Worm (Caenorhabditis elegans) whole organism, midembryonic: Measurements from ENCODE around the gene scc-2.
"Not testable (repeated sequence)": the region's sequence is repeated elsewhere in the genome, so short reads cannot be mapped to it uniquely, and the experiment has no call there.

Experiments used
- cog-1 ChIP-seq: sonication (generic microtip); optimal IDR thresholded peaks from 2 replicates; lab custom pipeline; 2016; ENCODE audit warnings: missing genetic modification characterization, missing compliant biosample characterization
- klf-2 ChIP-seq: fragments of 200-800 bp; sonication (Bioruptor generic); conservative IDR thresholded peaks from 2 replicates; pipeline ENCODE4 v1.3.6; 2022; ENCODE audit warnings: missing genetic modification reagents, missing genetic modification characterization, missing compliant biosample characterization
- ztf-29 ChIP-seq: fragments of 200-800 bp; sonication (Bioruptor generic); IDR thresholded peaks from 2 replicates; pipeline ENCODE4 v1.3.6; 2022; ENCODE audit warnings: missing genetic modification reagents, missing genetic modification characterization, missing compliant biosample characterization

- not testable (repeated sequence) for TF ChIP-seq klf-2; ztf-29 (GFP tag; lab: Robert Waterston, UW); cog-1 (tag; lab: Kevin White, UChicago)
These were observed 48.6 kb upstream of the scc-2 start, which contains the start of gene mps-2 for ce11 chrII:312110-312509.
